Fruit fly (Drosophila melanogaster) whole organism, embryonic: ENCODE measurements around the gene Tps1.

Experiments
- Awh ChIP-seq: fragments of 200-800 bp; sonication (Bioruptor generic); IDR thresholded peaks from 2 replicates; pipeline ENCODE4, ENCODE4 v1.3.6; 2022; ENCODE audit warnings: missing biosample characterization, missing genetic modification characterization
- B-H1 ChIP-seq: fragments of 200-800 bp; sonication (Bioruptor generic); IDR thresholded peaks from 3 replicates; pipeline ENCODE4 v1.3.6; 2022; ENCODE audit warnings: missing biosample characterization, missing genetic modification characterization
- Bgb ChIP-seq: fragments of 200-800 bp; sonication (Bioruptor generic); IDR thresholded peaks from 2 replicates; pipeline ENCODE4 v1.3.6; 2022; ENCODE audit warnings: missing biosample characterization, missing genetic modification characterization; ENCODE audit not compliant: partially characterized antibody
- CG10267 ChIP-seq: fragments of 200-800 bp; sonication (Bioruptor generic); optimal IDR thresholded peaks from 2 replicates; lab custom pipeline; 2018; ENCODE audit warnings: missing biosample characterization, mild to moderate bottlenecking, missing genetic modification characterization, moderate library complexity
- CG12155 ChIP-seq: fragments of 200-800 bp; sonication (Bioruptor generic); optimal IDR thresholded peaks from 3 replicates; lab custom pipeline; 2016; ENCODE audit warnings: missing biosample characterization, missing genetic modification characterization
- CG12219 ChIP-seq: fragments of 200-800 bp; sonication (Bioruptor generic); optimal IDR thresholded peaks from 3 replicates; lab custom pipeline; 2018; ENCODE audit warnings: missing biosample characterization, mild to moderate bottlenecking, missing genetic modification characterization
- CG12391 ChIP-seq: fragments of 200-800 bp; sonication (Bioruptor generic); optimal IDR thresholded peaks from 3 replicates; lab custom pipeline; 2018; ENCODE audit warnings: missing biosample characterization, mild to moderate bottlenecking, missing genetic modification characterization, moderate library complexity
- CG12942 ChIP-seq: fragments of 200-800 bp; sonication (Bioruptor generic); optimal IDR thresholded peaks from 3 replicates; lab custom pipeline; 2016; ENCODE audit warnings: missing biosample characterization, missing genetic modification characterization
- CG2120 ChIP-seq: fragments of 200-800 bp; sonication (Bioruptor generic); optimal IDR thresholded peaks from 3 replicates; lab custom pipeline; 2016; ENCODE audit warnings: missing biosample characterization, missing genetic modification characterization
- CG2875 ChIP-seq: fragments of 200-800 bp; sonication (Bioruptor generic); optimal IDR thresholded peaks from 2 replicates; lab custom pipeline; 2017; ENCODE audit warnings: missing biosample characterization, mild to moderate bottlenecking, missing genetic modification characterization, missing genetic modification reagents
- CG3065 ChIP-seq: fragments of 200-800 bp; sonication (Bioruptor generic); optimal IDR thresholded peaks from 2 replicates; lab custom pipeline; 2016; ENCODE audit warnings: missing biosample characterization, missing genetic modification characterization
- CG4404 ChIP-seq: fragments of 200-800 bp; sonication (Bioruptor generic); IDR thresholded peaks from 2 replicates; pipeline ENCODE4 v1.3.6; 2022; ENCODE audit warnings: missing biosample characterization, missing genetic modification characterization
- CG4707 ChIP-seq: fragments of 200-800 bp; sonication (Bioruptor generic); optimal IDR thresholded peaks from 2 replicates; lab custom pipeline; 2018; ENCODE audit warnings: missing biosample characterization, mild to moderate bottlenecking, missing genetic modification characterization, moderate library complexity
- CG4730 ChIP-seq: fragments of 200-800 bp; sonication (Bioruptor generic); IDR thresholded peaks from 2 replicates; pipeline ENCODE4 v1.3.6; 2022; ENCODE audit warnings: missing biosample characterization, missing genetic modification characterization
- CG6683 ChIP-seq: fragments of 200-800 bp; sonication (Bioruptor generic); optimal IDR thresholded peaks from 2 replicates; lab custom pipeline; 2017; ENCODE audit warnings: missing biosample characterization, mild to moderate bottlenecking, missing genetic modification characterization, missing genetic modification reagents
- CG7357 ChIP-seq: fragments of 200-800 bp; sonication (Bioruptor generic); IDR thresholded peaks from 3 replicates; pipeline ENCODE4 v1.3.6; 2022; ENCODE audit warnings: missing biosample characterization, missing genetic modification characterization
- CG7372 ChIP-seq: fragments of 200-800 bp; sonication (Bioruptor generic); IDR thresholded peaks from 2 replicates; pipeline ENCODE4 v1.3.6; 2022; ENCODE audit warnings: missing biosample characterization, missing genetic modification characterization
- CG7556 ChIP-seq: fragments of 200-800 bp; sonication (Bioruptor generic); optimal IDR thresholded peaks from 2 replicates; lab custom pipeline; 2017; ENCODE audit warnings: missing biosample characterization, mild to moderate bottlenecking, missing genetic modification characterization
- CG8281 ChIP-seq: fragments of 200-800 bp; sonication (Bioruptor generic); optimal IDR thresholded peaks from 2 replicates; lab custom pipeline; 2018; ENCODE audit warnings: missing biosample characterization, mild to moderate bottlenecking, missing genetic modification characterization, moderate library complexity
- CG8359 ChIP-seq: fragments of 200-800 bp; sonication (Bioruptor generic); optimal IDR thresholded peaks from 2 replicates; lab custom pipeline; 2017; ENCODE audit warnings: missing biosample characterization, mild to moderate bottlenecking, missing genetic modification characterization, borderline replicate concordance
- CG9609 ChIP-seq: fragments of 200-800 bp; sonication (Bioruptor generic); optimal IDR thresholded peaks from 3 replicates; lab custom pipeline; 2016; ENCODE audit warnings: missing biosample characterization, missing genetic modification characterization
- D ChIP-seq, 2 experiments: fragments of 200-800 bp in 1 of 2; fragments of >200 bp in 1 of 2; sonication (Bioruptor generic) in 1 of 2; optimal IDR thresholded peaks; 2 replicates in 1 of 2; 3 replicates in 1 of 2; lab custom pipeline; 2017; ENCODE audit warnings: mild to moderate bottlenecking in 1 of 2, missing biosample characterization in 1 of 2, missing genetic modification characterization in 1 of 2, missing genetic modification reagents in 1 of 2
- Jarid2 ChIP-seq: fragments of 200-800 bp; sonication (Bioruptor generic); optimal IDR thresholded peaks from 3 replicates; lab custom pipeline; 2017; ENCODE audit warnings: mild to moderate bottlenecking, missing biosample characterization, missing genetic modification reagents, missing genetic modification characterization
- Mad ChIP-seq: fragments of 200-800 bp; sonication (Bioruptor generic); optimal IDR thresholded peaks from 2 replicates; lab custom pipeline; 2016; ENCODE audit warnings: missing biosample characterization, missing genetic modification characterization
- Rx ChIP-seq: fragments of 200-800 bp; sonication (Bioruptor generic); IDR thresholded peaks from 2 replicates; pipeline ENCODE4 v1.3.6; 2022; ENCODE audit warnings: missing biosample characterization, missing genetic modification characterization
- Side ChIP-seq: fragments of 200-800 bp; sonication (Bioruptor generic); optimal IDR thresholded peaks from 2 replicates; lab custom pipeline; 2016; ENCODE audit warnings: missing biosample characterization, missing genetic modification characterization
- Sox102F ChIP-seq: fragments of 200-800 bp; sonication (Bioruptor generic); optimal IDR thresholded peaks from 2 replicates; lab custom pipeline; 2018; ENCODE audit warnings: missing biosample characterization, mild to moderate bottlenecking, missing genetic modification characterization, moderate library complexity
- Vsx1 ChIP-seq: fragments of 200-800 bp; sonication (Bioruptor generic); optimal IDR thresholded peaks from 2 replicates; lab custom pipeline; 2017; ENCODE audit warnings: missing biosample characterization, mild to moderate bottlenecking, missing genetic modification characterization, missing genetic modification reagents
- amos ChIP-seq: fragments of 200-800 bp; sonication (Bioruptor generic); IDR thresholded peaks from 2 replicates; pipeline ENCODE4 v1.3.6; 2022; ENCODE audit warnings: missing biosample characterization, missing genetic modification characterization; ENCODE audit not compliant: partially characterized antibody
- ato ChIP-seq: fragments of 200-800 bp; sonication (Bioruptor generic); IDR thresholded peaks from 2 replicates; pipeline ENCODE4 v1.3.6; 2022; ENCODE audit warnings: missing biosample characterization, missing genetic modification characterization; ENCODE audit not compliant: partially characterized antibody
- bigmax ChIP-seq: fragments of 200-800 bp; sonication (Bioruptor generic); optimal IDR thresholded peaks from 2 replicates; lab custom pipeline; 2018; ENCODE audit warnings: missing biosample characterization, mild to moderate bottlenecking, missing genetic modification characterization
- caup ChIP-seq: fragments of 200-800 bp; sonication (Bioruptor generic); optimal IDR thresholded peaks from 3 replicates; lab custom pipeline; 2017; ENCODE audit warnings: missing biosample characterization, mild to moderate bottlenecking, missing genetic modification characterization, moderate library complexity; ENCODE audit not compliant: severe bottlenecking
- chm ChIP-seq: fragments of 200-800 bp; sonication (Bioruptor generic); IDR thresholded peaks from 2 replicates; pipeline ENCODE4 v1.3.6; 2022; ENCODE audit warnings: missing biosample characterization, missing genetic modification characterization
- chn ChIP-seq: fragments of 200-800 bp; sonication (Bioruptor generic); optimal IDR thresholded peaks from 2 replicates; lab custom pipeline; 2016; ENCODE audit warnings: missing biosample characterization, missing genetic modification characterization
- corto ChIP-seq: fragments of 200-800 bp; sonication (Bioruptor generic); optimal IDR thresholded peaks from 2 replicates; lab custom pipeline; 2016; ENCODE audit warnings: missing biosample characterization, mild to moderate bottlenecking, missing genetic modification characterization, moderate library complexity
- esg ChIP-seq: fragments of 200-800 bp; sonication (Bioruptor generic); conservative IDR thresholded peaks from 2 replicates; pipeline ENCODE4 v1.3.6; 2022; ENCODE audit warnings: missing biosample characterization, missing genetic modification characterization
- ewg ChIP-seq: fragments of 200-800 bp; sonication (Bioruptor generic); optimal IDR thresholded peaks from 3 replicates; lab custom pipeline; 2017; ENCODE audit warnings: mild to moderate bottlenecking, missing biosample characterization, missing genetic modification reagents, missing genetic modification characterization
- grau ChIP-seq: fragments of 200-800 bp; optimal IDR thresholded peaks from 3 replicates; lab custom pipeline; 2019; ENCODE audit warnings: missing biosample characterization, mild to moderate bottlenecking, missing genetic modification characterization, moderate library complexity
- lmd ChIP-seq: fragments of 200-800 bp; sonication (Bioruptor generic); IDR thresholded peaks from 2 replicates; pipeline ENCODE4 v1.3.6; 2022; ENCODE audit warnings: missing biosample characterization, missing genetic modification characterization
- mam ChIP-seq: fragments of 200-800 bp; sonication (Bioruptor generic); optimal IDR thresholded peaks from 3 replicates; lab custom pipeline; 2016; ENCODE audit warnings: missing biosample characterization, missing genetic modification characterization
- nau ChIP-seq: fragments of 200-800 bp; sonication (Bioruptor generic); optimal IDR thresholded peaks from 3 replicates; lab custom pipeline; 2017; ENCODE audit warnings: missing biosample characterization, mild to moderate bottlenecking, missing genetic modification characterization, missing genetic modification reagents
- pita ChIP-seq: fragments of 200-800 bp; sonication (Bioruptor generic); optimal IDR thresholded peaks from 2 replicates; lab custom pipeline; 2017; ENCODE audit warnings: missing biosample characterization, mild to moderate bottlenecking, missing genetic modification characterization
- run ChIP-seq: fragments of 200-800 bp; sonication (Bioruptor generic); optimal IDR thresholded peaks from 3 replicates; lab custom pipeline; 2018; ENCODE audit warnings: missing biosample characterization, mild to moderate bottlenecking, missing genetic modification characterization
- sens-2 ChIP-seq: fragments of 200-800 bp; sonication (Bioruptor generic); IDR thresholded peaks from 2 replicates; pipeline ENCODE4 v1.3.6; 2022; ENCODE audit warnings: missing biosample characterization, missing genetic modification characterization
- sqz ChIP-seq: fragments of 200-800 bp; sonication (Bioruptor generic); optimal IDR thresholded peaks from 3 replicates; lab custom pipeline; 2018; ENCODE audit warnings: missing biosample characterization, mild to moderate bottlenecking, missing genetic modification characterization
- tx ChIP-seq: fragments of 200-800 bp; sonication (Bioruptor generic); optimal IDR thresholded peaks from 2 replicates; lab custom pipeline; 2016; ENCODE audit warnings: missing biosample characterization, missing genetic modification characterization
- wdn ChIP-seq: fragments of 200-800 bp; sonication (Bioruptor generic); IDR thresholded peaks from 2 replicates; pipeline ENCODE4 v1.3.6; 2022; ENCODE audit warnings: missing biosample characterization, missing genetic modification characterization
- zfh2 ChIP-seq: fragments of 200-800 bp; sonication (Bioruptor generic); optimal IDR thresholded peaks from 2 replicates; lab custom pipeline; 2016; ENCODE audit warnings: missing biosample characterization, missing genetic modification characterization

The Tps1 gene

dm6 chr2L:4350683-4351324, 37.3 kb upstream of the Tps1 start (continued):
- TF ChIP-seq D (optimal IDR thresholded peaks at IDR 0.05; lab: Kevin White, UChicago) (peak; percentile 40), D (GFP tag; optimal IDR thresholded peaks at IDR 0.05; lab: Kevin White, UChicago) (peak; percentile 77), sqz (GFP tag; lab: Kevin White, UChicago) (peak; percentile 34), lmd (GFP tag; lab: Robert Waterston, UW) (peak; percentile 52; the same call in 1 of the 2 replicates), amos (GFP tag; lab: Robert Waterston, UW) (no peak), nau (GFP tag; lab: Kevin White, UChicago) (no peak), CG4404 (GFP tag; lab: Robert Waterston, UW) (peak; percentile 94), Jarid2 (GFP tag; lab: Kevin White, UChicago) (no peak), CG2875 (GFP tag; lab: Kevin White, UChicago) (peak; percentile 16), ewg (peak; percentile 59), Side (GFP tag; lab: Kevin White, UChicago) (peak; percentile 66), CG8281 (no peak), run (tag; lab: Kevin White, UChicago) (no peak), CG7556 (GFP tag; lab: Kevin White, UChicago) (peak; percentile 71), CG4730 (GFP tag; lab: Robert Waterston, UW) (peak; percentile 49; the same call in 1 of the 2 replicates), chm (GFP tag; lab: Robert Waterston, UW) (peak; percentile 23; the same call in 1 of the 2 replicates), Mad (no peak), CG12942 (GFP tag; lab: Kevin White, UChicago) (peak; percentile 15), CG8359 (GFP tag; lab: Kevin White, UChicago) (peak; percentile 7), CG4707 (peak; percentile 16), B-H1 (GFP tag; lab: Robert Waterston, UW) (no peak), sens-2 (0 out of 2 replicates have a peak, but pooled peaks have one; percentile 17), Sox102F (GFP tag; lab: Kevin White, UChicago) (peak; percentile 13), CG12219 (GFP tag; lab: Kevin White, UChicago) (peak; percentile 36), Vsx1 (GFP tag; lab: Kevin White, UChicago) (no peak), grau (peak; percentile 69), CG3065 (GFP tag; lab: Kevin White, UChicago) (peak; percentile 7), caup (GFP tag; lab: Kevin White, UChicago) (no peak), CG9609 (GFP tag; lab: Kevin White, UChicago) (peak; percentile 68), CG12155 (GFP tag; lab: Kevin White, UChicago) (peak; percentile 50), Awh (GFP tag; lab: Robert Waterston, UW) (peak; percentile 37; the same call in 1 of the 2 replicates), CG12391 (tag; lab: Kevin White, UChicago) (peak; percentile 88), mam (GFP tag; lab: Kevin White, UChicago) (peak; percentile 11), esg (GFP tag; lab: Robert Waterston, UW) (0 out of 2 replicates have a peak, but pooled peaks have one; percentile 8), CG6683 (GFP tag; lab: Kevin White, UChicago) (no peak), wdn (GFP tag; lab: Robert Waterston, UW) (peak; percentile 21; the same call in 1 of the 2 replicates), chn (peak; percentile 64), CG7372 (GFP tag; lab: Robert Waterston, UW) (peak; percentile 30; the same call in 1 of the 2 replicates), tx (GFP tag; lab: Kevin White, UChicago) (no peak), bigmax (no peak), pita (GFP tag; lab: Kevin White, UChicago) (no peak), CG10267 (tag; lab: Kevin White, UChicago) (peak; percentile 88), Bgb (GFP tag; lab: Robert Waterston, UW) (no peak), corto (no peak), CG2120 (GFP tag; lab: Kevin White, UChicago) (no peak), zfh2 (GFP tag; lab: Kevin White, UChicago) (no peak), ato (GFP tag; lab: Robert Waterston, UW) (no peak), Rx (GFP tag; lab: Robert Waterston, UW) (0 out of 2 replicates have a peak, but pooled peaks have one; percentile 49), CG7357 (GFP tag; lab: Robert Waterston, UW) (no peak)
